Worm (Caenorhabditis elegans): ENCODE measurements around the gene B0546.3.

Gene B0546.3

ce11 chrIV:3352019-3352418 is 30.6 kb downstream of the B0546.3 start:
- TF ChIP-seq lin-11 (tag; optimal IDR thresholded peaks at IDR 0.05) (no peak), mbf-1 (tag; optimal IDR thresholded peaks at IDR 0.05) (no peak), blmp-1 (tag; optimal IDR thresholded peaks at IDR 0.05; ENCODE audit: insufficient read depth) (peak; percentile 58), nhr-11 (tag; optimal IDR thresholded peaks at IDR 0.05) (no peak), peb-1 (tag; optimal IDR thresholded peaks at IDR 0.05) (no peak), nhr-25 (tag; optimal IDR thresholded peaks at IDR 0.05) (no peak)

- TF ChIP-seq unc-55 (GFP tag; optimal IDR thresholded peaks at IDR 0.05) = peak; percentile 51
- TF ChIP-seq C34F6.9 (tag; optimal IDR thresholded peaks at IDR 0.05) = peak; percentile 11
- TF ChIP-seq sem-4 (tag; optimal IDR thresholded peaks at IDR 0.05) = peak; percentile 8
- TF ChIP-seq lin-13 (GFP tag; optimal IDR thresholded peaks at IDR 0.05) = no peak
- peak in 1 of 2 experiments; percentile 40 for TF ChIP-seq lsy-2 (tag; optimal IDR thresholded peaks at IDR 0.05)
- TF ChIP-seq nhr-11 (tag; optimal IDR thresholded peaks at IDR 0.05) = no peak
These were observed 32.6 kb downstream of the B0546.3 start, which contains the start of gene elks-1 for ce11 chrIV:3349977-3350580. Gene elks-1, minus strand, starts transcription at chrIV:3350027.

- TF ChIP-seq gmeb-1 (tag; optimal IDR thresholded peaks at IDR 0.05) (no peak), sma-9 (GFP tag; optimal IDR thresholded peaks at IDR 0.05) (no peak), sma-9 (tag; optimal IDR thresholded peaks at IDR 0.05) (no peak), C34F6.9 (tag; optimal IDR thresholded peaks at IDR 0.05) (no peak), lin-13 (GFP tag; optimal IDR thresholded peaks at IDR 0.05) (no peak), mab-5 (tag; optimal IDR thresholded peaks at IDR 0.05) (no peak), sem-4 (tag; optimal IDR thresholded peaks at IDR 0.05) (no peak), mdl-1 (tag; optimal IDR thresholded peaks at IDR 0.05) (no peak), nhr-23 (tag; optimal IDR thresholded peaks at IDR 0.05) (no peak), ama-1 (optimal IDR thresholded peaks at IDR 0.05) (no peak), sma-3 (GFP tag; optimal IDR thresholded peaks at IDR 0.05) (no peak), egl-27 (tag; optimal IDR thresholded peaks at IDR 0.05) (no peak), zag-1 (tag; optimal IDR thresholded peaks at IDR 0.05) (no peak), elt-1 (tag; optimal IDR thresholded peaks at IDR 0.05) (no peak), unc-55 (GFP tag; optimal IDR thresholded peaks at IDR 0.05) (no peak), Y55F3AM.14 (GFP tag; optimal IDR thresholded peaks at IDR 0.05) (no peak), nhr-129 (tag; optimal IDR thresholded peaks at IDR 0.05) (no peak), crh-2 (tag; optimal IDR thresholded peaks at IDR 0.05) (no peak), nhr-77 (tag; optimal IDR thresholded peaks at IDR 0.05) (no peak), dmd-4 (tag; optimal IDR thresholded peaks at IDR 0.05) (no peak)
These were observed 34.3 kb downstream of the B0546.3 start for ce11 chrIV:3348334-3348733.

ce11 chrIV:3345484-3345883 is 37.2 kb downstream of the B0546.3 start:
- TF ChIP-seq nhr-77 (tag; optimal IDR thresholded peaks at IDR 0.05) = no peak
- TF ChIP-seq elt-3 (tag; optimal IDR thresholded peaks at IDR 0.05) = no peak
- TF ChIP-seq nhr-6 (tag; optimal IDR thresholded peaks at IDR 0.05) = no peak
- TF ChIP-seq lin-13 (GFP tag; optimal IDR thresholded peaks at IDR 0.05) = no peak
- TF ChIP-seq R02D3.7 (tag; optimal IDR thresholded peaks at IDR 0.05) = no peak
- no peak for TF ChIP-seq elt-1 (tag; optimal IDR thresholded peaks at IDR 0.05)
- TF ChIP-seq F13H6.1 (tag; optimal IDR thresholded peaks at IDR 0.05) = no peak
- no peak for TF ChIP-seq ZK546.5 (tag; optimal IDR thresholded peaks at IDR 0.05)
- no peak for TF ChIP-seq ceh-16 (tag; optimal IDR thresholded peaks at IDR 0.05)
- no peak for TF ChIP-seq crh-2 (tag; optimal IDR thresholded peaks at IDR 0.05)
- no peak for TF ChIP-seq ztf-1 (GFP tag; conservative IDR thresholded peaks at IDR 0.05)
- TF ChIP-seq ztf-4 (tag; optimal IDR thresholded peaks at IDR 0.05) = no peak
- no peak for TF ChIP-seq nhr-21 (tag; optimal IDR thresholded peaks at IDR 0.05)
- TF ChIP-seq Y55F3AM.14 (GFP tag; optimal IDR thresholded peaks at IDR 0.05) = no peak
- no peak for TF ChIP-seq C34F6.9 (tag; optimal IDR thresholded peaks at IDR 0.05)

ce11 chrIV:3341170-3341569 is 41.5 kb downstream of the B0546.3 start, which contains the start of gene F42A6.2:
Gene F42A6.2, plus strand, starts transcription at chrIV:3341470.
- no peak for TF ChIP-seq skn-1 (tag; optimal IDR thresholded peaks at IDR 0.05)
- TF ChIP-seq nhr-11 (tag; optimal IDR thresholded peaks at IDR 0.05) = no peak
- no peak for TF ChIP-seq ztf-4 (tag; optimal IDR thresholded peaks at IDR 0.05)
- TF ChIP-seq snpc-4 (tag; optimal IDR thresholded peaks at IDR 0.05) = no peak
